Worm (Caenorhabditis elegans): Measurements from ENCODE around the gene bkip-1.

bkip-1 gene

DNA sequence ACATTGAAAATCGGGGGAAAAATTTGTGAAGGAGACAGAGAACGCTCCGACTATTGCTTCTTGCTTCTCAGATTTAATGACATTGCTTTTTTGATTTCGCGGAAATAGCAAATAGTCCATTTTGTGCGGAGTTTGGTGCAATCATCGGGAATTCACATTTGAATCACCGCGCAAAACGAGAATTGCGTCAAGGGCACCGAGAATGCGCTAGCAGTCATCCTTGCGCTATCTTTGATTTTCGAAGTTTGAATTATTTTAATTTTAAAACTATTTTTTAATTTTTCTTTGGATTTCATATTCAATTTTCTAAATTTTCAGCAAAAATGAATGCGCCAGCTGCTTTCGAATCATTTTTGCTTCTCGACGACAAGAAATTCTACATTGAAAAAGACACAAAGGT, 41.3 kb upstream of the bkip-1 start, which contains the start of gene rpb-11 (continued):
- TF ChIP-seq ama-1 (optimal IDR thresholded peaks at IDR 0.05) = peak; percentile 29
- TF ChIP-seq mep-1 (tag; optimal IDR thresholded peaks at IDR 0.05) = peak; percentile 96
- peak; percentile 69 for TF ChIP-seq vab-7 (GFP tag; IDR thresholded peaks at IDR 0.05)
- TF ChIP-seq nhr-10 (tag; optimal IDR thresholded peaks at IDR 0.05) = no peak

DNA sequence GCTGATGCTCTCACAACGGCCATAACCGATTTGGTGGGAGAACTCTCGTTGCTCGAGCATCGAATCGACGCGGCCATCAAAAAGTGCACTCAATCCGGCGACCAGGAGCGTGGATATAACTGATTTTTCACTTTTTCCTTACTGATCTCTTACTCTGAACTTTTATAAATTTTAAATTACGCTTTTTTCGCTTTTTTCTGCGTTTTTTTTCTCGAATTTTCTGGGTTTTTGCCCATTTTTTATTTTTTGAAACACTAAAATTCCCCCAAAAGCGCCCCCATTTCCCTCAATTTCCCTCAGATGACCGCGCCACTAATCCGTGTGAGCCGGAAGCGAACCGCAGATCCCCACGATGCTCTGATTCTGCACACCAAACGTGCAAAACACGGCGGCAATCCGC, 40.6 kb upstream of the bkip-1 start, which contains the start of gene W01G7.4:
W01G7.4 (plus strand) TSS at position 301 of the 400 bp plus-strand sequence.
- TF ChIP-seq aha-1 (tag) (peak; percentile 36), mes-2 (tag; optimal IDR thresholded peaks at IDR 0.05; ENCODE audit: poor library complexity, severe bottlenecking) (peak; percentile 27), nhr-76 (tag; optimal IDR thresholded peaks at IDR 0.05) (no peak), Y75B8A.6 (GFP tag; IDR thresholded peaks at IDR 0.05) (no peak)

DNA sequence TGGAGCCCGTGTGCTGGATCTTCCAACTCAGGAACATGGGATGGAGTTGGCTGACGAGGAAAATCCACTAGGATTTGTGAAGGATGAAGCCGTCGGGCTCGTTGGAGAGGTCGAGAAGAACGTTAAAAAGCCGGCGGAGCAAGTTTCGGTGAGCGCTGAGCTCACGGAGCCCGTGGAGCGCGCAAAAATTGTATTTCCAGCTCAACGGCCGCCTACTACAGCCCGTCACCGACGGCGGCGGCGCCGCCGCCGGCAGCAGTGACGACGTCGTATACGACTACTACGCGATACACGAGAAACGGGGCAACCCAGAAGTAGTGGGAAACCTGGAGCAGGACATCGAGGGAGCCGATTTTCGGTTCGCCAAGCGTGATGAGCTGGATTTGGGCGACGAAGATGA, 40.2 kb upstream of the bkip-1 start:
- TF ChIP-seq unc-62 (GFP tag; optimal IDR thresholded peaks at IDR 0.05 in 1 of 2) (peak in 1 of 2 experiments; percentile 59), unc-62 (tag; optimal IDR thresholded peaks at IDR 0.05) (no peak), zip-11 (GFP tag; IDR thresholded peaks at IDR 0.05) (peak; percentile 6; the same call in 1 of the 2 replicates), daf-8 (GFP tag; IDR thresholded peaks at IDR 0.05) (no peak), zfp-2 (tag; optimal IDR thresholded peaks at IDR 0.05) (no peak), egl-43 (GFP tag; IDR thresholded peaks at IDR 0.05) (no peak), set-16 (GFP tag; IDR thresholded peaks at IDR 0.05) (peak; percentile 88)

DNA sequence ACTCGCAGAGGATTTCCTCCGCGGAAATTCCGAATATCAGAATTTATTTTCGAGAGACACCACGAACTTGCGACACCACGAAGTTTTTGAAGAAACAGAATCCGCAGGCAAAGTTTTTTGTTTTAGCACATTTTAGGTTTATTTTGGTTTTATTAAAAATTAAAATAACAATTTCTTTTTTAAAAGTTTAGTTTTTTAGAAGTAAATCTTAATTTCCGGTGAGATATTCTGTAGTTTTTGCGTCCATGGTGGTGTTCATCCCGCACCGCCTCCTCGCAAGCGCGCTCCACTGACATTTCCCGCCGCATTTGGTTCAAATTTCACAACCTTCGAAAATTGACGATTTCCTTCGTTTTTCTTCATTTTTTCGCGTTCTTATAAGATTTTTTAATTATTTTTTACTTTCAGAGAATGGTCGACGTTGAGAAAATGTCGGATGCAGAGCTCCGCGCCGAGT, 38.0 kb upstream of the bkip-1 start, which contains the start of gene lem-2:
lem-2 (plus strand) TSS at position 407 of the 457 bp plus-strand sequence.
- peak; percentile 84 for TF ChIP-seq nhr-77 (tag; optimal IDR thresholded peaks at IDR 0.05)
- no peak for TF ChIP-seq lin-13 (GFP tag; optimal IDR thresholded peaks at IDR 0.05)
- TF ChIP-seq lin-15B (tag; optimal IDR thresholded peaks at IDR 0.05) = no peak
- no peak for TF ChIP-seq mdt-29 (GFP tag; IDR thresholded peaks at IDR 0.05)
- no peak for TF ChIP-seq lir-3 (tag; optimal IDR thresholded peaks at IDR 0.05)
- TF ChIP-seq nhr-28 (tag; optimal IDR thresholded peaks at IDR 0.05) = peak; percentile 45
- no peak for TF ChIP-seq duxl-1 (tag; optimal IDR thresholded peaks at IDR 0.05; ENCODE audit: poor library complexity)
- no peak for TF ChIP-seq lim-7 (GFP tag; IDR thresholded peaks at IDR 0.05)
- no peak for TF ChIP-seq F10B5.3 (tag; optimal IDR thresholded peaks at IDR 0.05)
- no peak for TF ChIP-seq ceh-82 (tag; optimal IDR thresholded peaks at IDR 0.05)
- TF ChIP-seq daf-19 (GFP tag; conservative IDR thresholded peaks at IDR 0.05) = no peak
- no peak for TF ChIP-seq ceh-44 (GFP tag; IDR thresholded peaks at IDR 0.05)
- no peak for TF ChIP-seq daf-16 (GFP tag; optimal IDR thresholded peaks at IDR 0.05)
- no peak for TF ChIP-seq daf-16 (tag; optimal IDR thresholded peaks at IDR 0.05)
- TF ChIP-seq aha-1 (tag) = no peak
- no peak for TF ChIP-seq sdz-12 (GFP tag; optimal IDR thresholded peaks at IDR 0.05)
- no peak for TF ChIP-seq skn-1 (tag; optimal IDR thresholded peaks at IDR 0.05)
- TF ChIP-seq dve-1 (tag; optimal IDR thresholded peaks at IDR 0.05; ENCODE audit: insufficient read depth) = peak; percentile 60
- no peak for TF ChIP-seq pqm-1 (tag; optimal IDR thresholded peaks at IDR 0.05)
- no peak for TF ChIP-seq aly-2 (tag; optimal IDR thresholded peaks at IDR 0.05)
- no peak for TF ChIP-seq ceh-32 (tag; optimal IDR thresholded peaks at IDR 0.05; ENCODE audit: poor library complexity)
- TF ChIP-seq mep-1 (tag; optimal IDR thresholded peaks at IDR 0.05) = peak; percentile 73
- no peak for TF ChIP-seq ces-1 (GFP tag; optimal IDR thresholded peaks at IDR 0.05)
- TF ChIP-seq madf-5 (GFP tag; IDR thresholded peaks at IDR 0.05) = no peak
- TF ChIP-seq nhr-6 (tag; optimal IDR thresholded peaks at IDR 0.05) = peak; percentile 22
- TF ChIP-seq daf-8 (GFP tag; IDR thresholded peaks at IDR 0.05) = no peak
- TF ChIP-seq rbr-2 (tag; optimal IDR thresholded peaks at IDR 0.05) = peak; percentile 73
- TF ChIP-seq hlh-11 (tag; optimal IDR thresholded peaks at IDR 0.05) = peak; percentile 36
- TF ChIP-seq F26F4.8 (GFP tag; conservative IDR thresholded peaks at IDR 0.05) = no peak
- TF ChIP-seq ceh-62 (tag; optimal IDR thresholded peaks at IDR 0.05) = no peak
- 0 out of 2 replicates have a peak, but pooled peaks have one; percentile 6 for TF ChIP-seq D1046.2 (GFP tag; IDR thresholded peaks at IDR 0.05)
- 0 out of 2 replicates have a peak, but pooled peaks have one; percentile 33 for TF ChIP-seq arid-1 (GFP tag; conservative IDR thresholded peaks at IDR 0.05)
- TF ChIP-seq ctbp-1 (GFP tag; IDR thresholded peaks at IDR 0.05) = 0 out of 2 replicates have a peak, but pooled peaks have one; percentile 36
- TF ChIP-seq nhr-25 (tag; optimal IDR thresholded peaks at IDR 0.05; ENCODE audit: borderline replicate concordance, insufficient read depth) = peak; percentile 1
- TF ChIP-seq nhr-237 (tag; optimal IDR thresholded peaks at IDR 0.05) = no peak

Measured in whole organism, L4 larva.